Worm (Caenorhabditis elegans) whole organism, L4 larva: ENCODE data around the gene gpd-2.

Experiments used
- R02D3.7 ChIP-seq: fragments of 150-350 bp; sonication (generic microtip); optimal IDR thresholded peaks from 3 replicates; lab custom pipeline; 2014; ENCODE audit warnings: missing biosample characterization, missing genetic modification characterization
- aha-1 ChIP-seq: fragments of 150-350 bp; peaks from one replicate; lab custom pipeline; 2014; ENCODE audit warnings: missing biosample characterization, missing genetic modification characterization
- ceh-20 ChIP-seq: fragments of 200-800 bp; sonication (Bioruptor generic); IDR thresholded peaks from 2 replicates; pipeline ENCODE4 v1.3.6; 2022; ENCODE audit warnings: missing genetic modification reagents, missing genetic modification characterization, missing compliant biosample characterization
- daf-19 ChIP-seq: fragments of 200-800 bp; sonication (Bioruptor generic); conservative IDR thresholded peaks from 2 replicates; pipeline ENCODE4 v1.3.6; 2022; ENCODE audit warnings: missing genetic modification characterization, missing compliant biosample characterization
- lir-3 ChIP-seq: sonication (generic microtip); optimal IDR thresholded peaks from 2 replicates; lab custom pipeline; 2016; ENCODE audit warnings: mild to moderate bottlenecking, missing genetic modification characterization, missing compliant biosample characterization
- nhr-111 ChIP-seq: fragments of 200-800 bp; sonication (Bioruptor generic); optimal IDR thresholded peaks from 2 replicates; lab custom pipeline; 2018; ENCODE audit warnings: mild to moderate bottlenecking, missing genetic modification characterization, missing compliant biosample characterization
- nhr-41 ChIP-seq: fragments of 200-800 bp; sonication (Bioruptor generic); IDR thresholded peaks from 2 replicates; pipeline ENCODE4 v1.3.6; 2022; ENCODE audit warnings: missing genetic modification reagents, missing genetic modification characterization, missing compliant biosample characterization
- nhr-48 ChIP-seq: sonication (generic microtip); optimal IDR thresholded peaks from 2 replicates; lab custom pipeline; 2016; ENCODE audit warnings: mild to moderate bottlenecking, missing genetic modification characterization, missing compliant biosample characterization
- rbr-2 ChIP-seq: sonication (generic microtip); optimal IDR thresholded peaks from 2 replicates; lab custom pipeline; 2016; ENCODE audit warnings: missing genotype, missing genetic modification characterization, missing compliant biosample characterization
- saeg-2 ChIP-seq: fragments of 200-800 bp; sonication (Bioruptor generic); IDR thresholded peaks from 2 replicates; pipeline ENCODE4 v1.3.6; 2022; ENCODE audit warnings: missing genetic modification reagents, missing genetic modification characterization, missing compliant biosample characterization
- tra-1 ChIP-seq: fragments of 200-800 bp; sonication (Bioruptor generic); IDR thresholded peaks from 2 replicates; pipeline ENCODE4 v1.3.6; 2022; ENCODE audit warnings: missing genetic modification reagents, missing genetic modification characterization, missing compliant biosample characterization
- unc-62 ChIP-seq, 3 experiments: fragments of 150-350 bp in 1 of 3; sonication (generic microtip); optimal IDR thresholded peaks in 2 of 3; peaks in 1 of 3; 1 replicate in 1 of 3; 2 replicates in 2 of 3; lab custom pipeline; 2014 to 2017; ENCODE audit warnings: missing biosample characterization in 3 of 3, missing genetic modification characterization in 3 of 3, missing genetic modification reagents in 3 of 3, missing genotype in 1 of 3
- vab-7 ChIP-seq: fragments of 200-800 bp; sonication (Bioruptor generic); IDR thresholded peaks from 2 replicates; pipeline ENCODE4 v1.3.6; 2022; ENCODE audit warnings: missing genetic modification reagents, missing genetic modification characterization, missing compliant biosample characterization

Gene gpd-2

ce11 chrX:3070322-3070721, 44.2 kb downstream of the gpd-2 start, which contains the start of gene ceh-31:
ceh-31 (minus strand) TSS chrX:3070422.
- TF ChIP-seq ceh-20 (GFP tag; lab: Robert Waterston, UW) (no peak), saeg-2 (no peak), daf-19 (GFP tag; lab: Robert Waterston, UW) (no peak), nhr-111 (no peak), tra-1 (GFP tag; lab: Robert Waterston, UW) (no peak), nhr-48 (tag; lab: Kevin White, UChicago) (no peak), R02D3.7 (tag; lab: Kevin White, UChicago) (no peak), aha-1 (no peak), vab-7 (GFP tag; lab: Robert Waterston, UW) (no peak), nhr-41 (GFP tag; lab: Robert Waterston, UW) (no peak), lir-3 (tag; lab: Kevin White, UChicago) (no peak)

ce11 chrX:3067052-3067451, 47.4 kb downstream of the gpd-2 start:
- TF ChIP-seq rbr-2 (no peak), unc-62 (GFP tag; optimal IDR thresholded peaks at IDR 0.05 in 1 of 2; lab: Kevin White, UChicago) (peak in 1 of 2 experiments; percentile 98), unc-62 (tag; optimal IDR thresholded peaks at IDR 0.05; lab: Kevin White, UChicago) (no peak)
